Fruit fly (Drosophila melanogaster): ENCODE measurements around the gene CG12229.

The CG12229 gene

dm6 chr3L:17461369-17462012 lies 25.3 kb upstream of the CG12229 start:
- no peak for TF ChIP-seq woc (GFP tag; optimal IDR thresholded peaks at IDR 0.05)
- no peak for TF ChIP-seq Dfd (GFP tag; optimal IDR thresholded peaks at IDR 0.05)
- no peak for TF ChIP-seq Sp1 (GFP tag; optimal IDR thresholded peaks at IDR 0.05)
- no peak for TF ChIP-seq CG32264 (GFP tag; optimal IDR thresholded peaks at IDR 0.05)
- TF ChIP-seq h (GFP tag; optimal IDR thresholded peaks at IDR 0.05) = no peak
- no peak for TF ChIP-seq usp (GFP tag; optimal IDR thresholded peaks at IDR 0.05)
- TF ChIP-seq brk (GFP tag; optimal IDR thresholded peaks at IDR 0.05) = no peak
- no peak for TF ChIP-seq Myc (optimal IDR thresholded peaks at IDR 0.05)
- TF ChIP-seq dl (GFP tag; optimal IDR thresholded peaks at IDR 0.05; ENCODE audit: insufficient read depth in 1 of 2, partially characterized antibody in 2 of 2) = no peak
- no peak for TF ChIP-seq Dif (GFP tag; optimal IDR thresholded peaks at IDR 0.05; ENCODE audit: partially characterized antibody)
- TF ChIP-seq CG9705 (GFP tag; optimal IDR thresholded peaks at IDR 0.05) = no peak
- TF ChIP-seq dmrt93B (GFP tag; optimal IDR thresholded peaks at IDR 0.05) = no peak
- no peak for TF ChIP-seq fru (GFP tag; optimal IDR thresholded peaks at IDR 0.05)
- no peak for TF ChIP-seq CrebA (GFP tag; optimal IDR thresholded peaks at IDR 0.05; ENCODE audit: borderline replicate concordance)
- TF ChIP-seq sv (GFP tag; optimal IDR thresholded peaks at IDR 0.05) = no peak
- TF ChIP-seq Vsx2 (GFP tag; optimal IDR thresholded peaks at IDR 0.05; ENCODE audit: partially characterized antibody) = no peak
- TF ChIP-seq foxo (GFP tag; optimal IDR thresholded peaks at IDR 0.05) = no peak

dm6 chr3L:17458856-17459518 lies 22.8 kb upstream of the CG12229 start:
- TF ChIP-seq psq (GFP tag; optimal IDR thresholded peaks at IDR 0.05) (no peak), CrebA (GFP tag; optimal IDR thresholded peaks at IDR 0.05; ENCODE audit: borderline replicate concordance) (no peak), Rel (GFP tag; optimal IDR thresholded peaks at IDR 0.05) (no peak), Rel (tag; optimal IDR thresholded peaks at IDR 0.05) (no peak), Hr78 (GFP tag; optimal IDR thresholded peaks at IDR 0.05) (no peak), dl (GFP tag; optimal IDR thresholded peaks at IDR 0.05; ENCODE audit: insufficient read depth in 1 of 2, partially characterized antibody in 2 of 2) (no peak), dsf (GFP tag; optimal IDR thresholded peaks at IDR 0.05; ENCODE audit: borderline replicate concordance) (no peak), Vsx2 (GFP tag; optimal IDR thresholded peaks at IDR 0.05; ENCODE audit: partially characterized antibody) (no peak), br (GFP tag; optimal IDR thresholded peaks at IDR 0.05) (no peak), Sp1 (GFP tag; optimal IDR thresholded peaks at IDR 0.05) (no peak), usp (GFP tag; optimal IDR thresholded peaks at IDR 0.05) (no peak), CG32264 (GFP tag; optimal IDR thresholded peaks at IDR 0.05) (no peak), sage (GFP tag; optimal IDR thresholded peaks at IDR 0.05) (no peak), lola (GFP tag; optimal IDR thresholded peaks at IDR 0.05) (no peak), Myc (optimal IDR thresholded peaks at IDR 0.05) (no peak)

- TF ChIP-seq CG9705 (GFP tag; optimal IDR thresholded peaks at IDR 0.05) (no peak), CrebA (GFP tag; optimal IDR thresholded peaks at IDR 0.05; ENCODE audit: borderline replicate concordance) (no peak), Abd-B (GFP tag; optimal IDR thresholded peaks at IDR 0.05) (no peak), h (GFP tag; optimal IDR thresholded peaks at IDR 0.05) (no peak), Dif (GFP tag; optimal IDR thresholded peaks at IDR 0.05; ENCODE audit: partially characterized antibody) (no peak), foxo (GFP tag; optimal IDR thresholded peaks at IDR 0.05) (no peak), psq (GFP tag; optimal IDR thresholded peaks at IDR 0.05) (no peak), sv (GFP tag; optimal IDR thresholded peaks at IDR 0.05) (no peak), dl (GFP tag; optimal IDR thresholded peaks at IDR 0.05; ENCODE audit: insufficient read depth in 1 of 2, partially characterized antibody in 2 of 2) (no peak), lola (GFP tag; optimal IDR thresholded peaks at IDR 0.05) (no peak), Hr83 (GFP tag; optimal IDR thresholded peaks at IDR 0.05; ENCODE audit: poor library complexity, severe bottlenecking) (no peak), fru (GFP tag; optimal IDR thresholded peaks at IDR 0.05) (no peak), brk (GFP tag; optimal IDR thresholded peaks at IDR 0.05) (no peak), Sp1 (GFP tag; optimal IDR thresholded peaks at IDR 0.05) (no peak), Jra (GFP tag; optimal IDR thresholded peaks at IDR 0.05) (no peak), Vsx2 (GFP tag; optimal IDR thresholded peaks at IDR 0.05; ENCODE audit: partially characterized antibody) (no peak)
Measured at dm6 chr3L:17457695-17458242, 21.5 kb upstream of the CG12229 start.

- TF ChIP-seq Abd-B (GFP tag; optimal IDR thresholded peaks at IDR 0.05) (no peak), dmrt93B (GFP tag; optimal IDR thresholded peaks at IDR 0.05) (no peak), Sp1 (GFP tag; optimal IDR thresholded peaks at IDR 0.05) (no peak), h (GFP tag; optimal IDR thresholded peaks at IDR 0.05) (no peak), Hnf4 (GFP tag; optimal IDR thresholded peaks at IDR 0.05) (no peak), jim (GFP tag; optimal IDR thresholded peaks at IDR 0.05) (no peak), Dif (GFP tag; optimal IDR thresholded peaks at IDR 0.05; ENCODE audit: partially characterized antibody) (no peak), N (GFP tag; optimal IDR thresholded peaks at IDR 0.05) (no peak), br (GFP tag; optimal IDR thresholded peaks at IDR 0.05) (no peak), psq (GFP tag; optimal IDR thresholded peaks at IDR 0.05) (no peak), rgr (GFP tag; optimal IDR thresholded peaks at IDR 0.05) (no peak), Hr78 (GFP tag; optimal IDR thresholded peaks at IDR 0.05) (no peak)
Measured at dm6 chr3L:17447881-17448280, 11.7 kb upstream of the CG12229 start.
